Worm (Caenorhabditis elegans): ENCODE measurements around the gene Y37E11AL.9.
A peak's percentile ranks its signal among the peaks of the same experiment; 100 is the strongest.

Gene Y37E11AL.9

DNA sequence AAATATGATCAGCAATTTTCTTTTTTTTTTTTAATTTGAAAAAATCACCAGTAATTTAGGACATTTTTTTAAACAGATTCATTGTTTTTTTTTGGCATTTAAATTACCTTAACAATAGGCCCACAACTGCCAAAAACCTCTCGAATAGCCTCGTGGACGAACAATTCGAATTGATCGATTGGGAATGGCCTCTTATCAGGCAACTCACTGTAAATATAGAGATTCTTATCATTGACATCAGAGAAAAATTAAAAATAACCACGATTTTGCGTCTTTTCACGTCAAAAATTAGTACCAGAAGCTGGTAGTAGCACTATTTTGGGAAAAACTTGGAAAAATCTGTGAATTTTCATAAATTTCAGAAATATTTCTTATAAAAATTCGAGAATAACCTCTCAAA lies 21.5 kb upstream of the Y37E11AL.9 start:
- TF ChIP-seq R02D3.7 (tag; optimal IDR thresholded peaks at IDR 0.05) = no peak
- TF ChIP-seq mdl-1 (tag; optimal IDR thresholded peaks at IDR 0.05) = no peak
- TF ChIP-seq ceh-82 (tag; optimal IDR thresholded peaks at IDR 0.05) = no peak
- TF ChIP-seq eor-1 (tag; optimal IDR thresholded peaks at IDR 0.05) = no peak
- TF ChIP-seq elt-2 (tag; optimal IDR thresholded peaks at IDR 0.05) = peak; percentile 47
- TF ChIP-seq ceh-16 (tag; optimal IDR thresholded peaks at IDR 0.05) = no peak
- no peak for TF ChIP-seq fos-1 (tag; optimal IDR thresholded peaks at IDR 0.05)
- no peak for TF ChIP-seq nhr-67 (tag; optimal IDR thresholded peaks at IDR 0.05)
- TF ChIP-seq fkh-2 (tag; optimal IDR thresholded peaks at IDR 0.05) = no peak
- TF ChIP-seq pha-4 (tag; optimal IDR thresholded peaks at IDR 0.05) = peak; percentile 15
- no peak for TF ChIP-seq nhr-43 (tag; optimal IDR thresholded peaks at IDR 0.05; ENCODE audit: poor library complexity, severe bottlenecking)
- peak; percentile 25 for TF ChIP-seq pqm-1 (tag; optimal IDR thresholded peaks at IDR 0.05)
- no peak for TF ChIP-seq sea-2 (GFP tag; optimal IDR thresholded peaks at IDR 0.05)
- TF ChIP-seq ztf-11 (tag; optimal IDR thresholded peaks at IDR 0.05) = no peak

DNA sequence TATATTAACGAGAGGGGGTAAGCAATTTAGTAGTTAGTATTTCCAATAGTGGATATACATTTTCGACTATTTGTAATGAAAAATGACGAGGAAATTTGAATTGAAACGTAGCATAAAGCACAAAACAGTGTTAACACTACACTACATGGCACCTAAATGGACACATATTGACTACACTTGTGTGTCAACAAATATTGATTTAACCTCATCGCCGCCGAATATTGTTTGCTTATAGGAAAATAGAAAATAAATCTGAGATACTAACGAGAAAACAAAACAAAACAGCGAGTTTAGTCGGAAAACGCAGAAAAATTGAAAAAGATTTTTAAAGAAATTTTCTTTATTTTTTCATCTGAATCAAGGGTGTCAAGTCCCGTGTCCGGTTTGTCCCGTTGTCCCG lies 20.2 kb upstream of the Y37E11AL.9 start:
- TF ChIP-seq tbx-2 (tag; optimal IDR thresholded peaks at IDR 0.05) (no peak), nfya-1 (tag; optimal IDR thresholded peaks at IDR 0.05; ENCODE audit: insufficient read depth) (no peak), lin-15B (tag; optimal IDR thresholded peaks at IDR 0.05) (no peak), nhr-43 (tag; optimal IDR thresholded peaks at IDR 0.05; ENCODE audit: poor library complexity, severe bottlenecking) (no peak), pha-4 (tag; optimal IDR thresholded peaks at IDR 0.05) (peak; percentile 76), daf-12 (tag; optimal IDR thresholded peaks at IDR 0.05) (no peak)

DNA sequence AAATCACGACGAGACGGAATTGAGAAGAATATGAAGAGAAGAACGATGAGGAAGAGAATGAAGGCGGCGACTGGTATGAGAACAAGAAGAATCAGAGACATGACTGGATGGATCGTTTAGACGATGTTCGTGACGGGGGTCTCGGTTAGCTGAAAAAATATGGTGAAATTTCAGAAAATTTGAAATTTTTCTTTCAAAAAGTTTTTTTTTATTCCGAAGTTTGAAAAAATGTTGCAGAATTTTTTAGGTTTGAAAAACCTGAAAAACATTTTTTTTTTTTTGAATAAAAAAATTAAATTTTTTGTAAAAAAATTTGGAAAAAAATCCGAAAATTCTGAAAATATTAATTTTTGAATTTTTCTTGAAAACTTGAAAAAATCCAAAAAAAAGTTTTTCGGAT lies 18.6 kb upstream of the Y37E11AL.9 start, which contains the start of gene Y37E11AM.3:
Gene Y37E11AM.3 (minus strand): TSS at position 101 of the 400 bp plus-strand sequence.
- TF ChIP-seq fkh-2 (tag; optimal IDR thresholded peaks at IDR 0.05) = no peak
- TF ChIP-seq nhr-25 (tag; optimal IDR thresholded peaks at IDR 0.05) = no peak
- no peak for TF ChIP-seq nhr-67 (tag; optimal IDR thresholded peaks at IDR 0.05)
- no peak for TF ChIP-seq hmg-11 (tag; optimal IDR thresholded peaks at IDR 0.05)
- TF ChIP-seq snpc-4 (tag; optimal IDR thresholded peaks at IDR 0.05) = no peak
- TF ChIP-seq elt-3 (tag; optimal IDR thresholded peaks at IDR 0.05) = no peak
- no peak for TF ChIP-seq pha-4 (tag; optimal IDR thresholded peaks at IDR 0.05)
- TF ChIP-seq fos-1 (tag; optimal IDR thresholded peaks at IDR 0.05) = no peak

DNA sequence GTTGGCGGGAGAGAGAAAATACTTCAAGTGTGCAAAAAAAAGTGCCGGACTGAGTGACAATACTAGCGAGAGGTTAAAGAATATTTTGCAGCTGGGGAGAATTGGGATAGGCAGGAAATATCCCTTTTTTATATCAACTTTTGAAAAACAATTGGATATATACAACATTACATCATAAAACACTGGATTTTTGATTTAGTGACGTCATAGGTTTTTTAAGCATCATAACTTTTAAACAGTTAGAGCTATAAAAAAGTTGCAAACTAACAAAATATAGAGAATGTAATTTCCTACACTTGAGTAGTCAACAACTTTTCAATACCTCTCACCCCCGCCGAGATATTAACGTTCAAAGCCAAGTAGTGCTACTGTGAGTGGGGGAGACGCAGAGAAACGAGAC lies 10.3 kb upstream of the Y37E11AL.9 start:
- TF ChIP-seq elt-3 (tag; optimal IDR thresholded peaks at IDR 0.05) (no peak), zag-1 (tag; optimal IDR thresholded peaks at IDR 0.05) (no peak), fkh-2 (tag; optimal IDR thresholded peaks at IDR 0.05) (no peak)

DNA sequence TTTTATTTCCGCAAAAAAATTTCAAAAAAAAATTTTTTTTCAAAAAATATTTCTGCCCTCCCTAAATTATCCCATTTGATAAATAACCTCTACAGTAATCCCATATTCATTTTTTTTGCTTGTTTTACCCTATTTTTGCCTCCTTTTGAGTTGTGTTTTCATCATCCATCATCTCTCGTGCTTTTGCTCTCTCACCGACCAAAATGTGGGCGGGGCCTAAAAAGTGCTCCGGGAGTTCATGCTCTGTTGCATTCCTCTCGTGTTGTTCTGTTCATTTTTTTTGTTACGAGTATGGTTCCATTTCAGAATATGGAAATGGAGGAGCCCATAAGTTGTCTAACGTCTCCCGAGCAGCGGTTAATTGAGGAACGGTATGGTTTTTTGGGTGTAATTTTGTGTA lies 8.7 kb upstream of the Y37E11AL.9 start, which contains the start of gene Y37E11AL.1:
Gene Y37E11AL.1 (plus strand): TSS at position 301 of the 400 bp plus-strand sequence.
- TF ChIP-seq elt-1 (tag; optimal IDR thresholded peaks at IDR 0.05) (no peak), ceh-16 (tag; optimal IDR thresholded peaks at IDR 0.05) (no peak), ztf-4 (tag; optimal IDR thresholded peaks at IDR 0.05) (no peak), sea-2 (GFP tag; optimal IDR thresholded peaks at IDR 0.05) (no peak), pqm-1 (tag; optimal IDR thresholded peaks at IDR 0.05) (no peak), ceh-28 (tag; optimal IDR thresholded peaks at IDR 0.05) (no peak), nhr-77 (tag; optimal IDR thresholded peaks at IDR 0.05) (no peak), nhr-28 (tag; optimal IDR thresholded peaks at IDR 0.05) (no peak), jun-1 (tag; optimal IDR thresholded peaks at IDR 0.05) (no peak), elt-3 (tag; optimal IDR thresholded peaks at IDR 0.05) (no peak), nhr-11 (tag; optimal IDR thresholded peaks at IDR 0.05) (no peak), egl-27 (tag; optimal IDR thresholded peaks at IDR 0.05) (no peak)

DNA sequence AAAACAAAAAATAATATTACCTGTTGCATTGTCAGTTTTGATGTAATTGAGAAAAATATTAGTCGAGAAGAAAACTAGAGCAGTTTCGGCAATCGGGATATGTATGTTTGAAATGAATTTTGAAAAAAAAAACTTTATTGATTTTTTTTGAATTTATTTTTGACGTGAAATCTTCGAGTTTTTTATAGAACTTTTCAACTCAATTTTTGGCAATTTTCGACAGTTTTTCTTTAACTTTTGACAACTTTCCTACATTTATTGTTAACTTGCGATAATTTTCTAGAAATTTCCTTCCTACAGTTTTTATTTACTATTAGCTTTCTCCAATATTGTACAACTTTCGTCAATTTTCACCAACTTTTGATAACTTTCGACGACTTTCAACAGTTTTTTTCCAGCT lies 1.4 kb upstream of the Y37E11AL.9 start, which contains the start of gene Y37E11AL.12:
Gene Y37E11AL.12 (minus strand): TSS at position 101 of the 400 bp plus-strand sequence.
- TF ChIP-seq nhr-43 (tag; optimal IDR thresholded peaks at IDR 0.05; ENCODE audit: poor library complexity, severe bottlenecking) (no peak), elt-2 (tag; optimal IDR thresholded peaks at IDR 0.05) (no peak), zag-1 (tag; optimal IDR thresholded peaks at IDR 0.05) (no peak), egl-27 (tag; optimal IDR thresholded peaks at IDR 0.05) (no peak), lin-39 (tag; optimal IDR thresholded peaks at IDR 0.05) (no peak), R02D3.7 (tag; optimal IDR thresholded peaks at IDR 0.05) (no peak), fos-1 (tag; optimal IDR thresholded peaks at IDR 0.05) (no peak), unc-39 (tag; optimal IDR thresholded peaks at IDR 0.05) (no peak), ama-1 (optimal IDR thresholded peaks at IDR 0.05) (no peak), jun-1 (tag; optimal IDR thresholded peaks at IDR 0.05) (no peak), ceh-9 (tag; optimal IDR thresholded peaks at IDR 0.05) (no peak), ceh-82 (tag; optimal IDR thresholded peaks at IDR 0.05) (no peak), nhr-25 (tag; optimal IDR thresholded peaks at IDR 0.05) (no peak), elt-3 (tag; optimal IDR thresholded peaks at IDR 0.05) (no peak), nhr-23 (tag; optimal IDR thresholded peaks at IDR 0.05) (no peak), elt-1 (tag; optimal IDR thresholded peaks at IDR 0.05) (no peak), eor-1 (tag; optimal IDR thresholded peaks at IDR 0.05) (no peak), pha-4 (tag; optimal IDR thresholded peaks at IDR 0.05) (no peak)
